Fruit fly (Drosophila melanogaster) whole organism, prepupa: ENCODE measurements around the gene Npc2d.
A peak's percentile ranks its signal among the peaks of the same experiment; 100 is the strongest.

ENCODE experiments used
- CG34406 ChIP-seq: fragments of 200-800 bp; sonication (Bioruptor generic); optimal IDR thresholded peaks from 3 replicates; lab custom pipeline; 2016; ENCODE audit warnings: missing biosample characterization, missing genetic modification characterization
- CG9139 ChIP-seq: fragments of 200-800 bp; sonication (Bioruptor generic); optimal IDR thresholded peaks from 3 replicates; lab custom pipeline; 2017; ENCODE audit warnings: missing biosample characterization, mild to moderate bottlenecking, missing genetic modification characterization
- Gug ChIP-seq: fragments of 200-800 bp; sonication (Bioruptor generic); IDR thresholded peaks from 2 replicates; pipeline ENCODE4 v1.3.6; 2022; ENCODE audit warnings: missing biosample characterization, missing genetic modification characterization
- Hr39 ChIP-seq: fragments of 200-800 bp; sonication (Bioruptor generic); optimal IDR thresholded peaks from 2 replicates; lab custom pipeline; 2016; ENCODE audit warnings: missing biosample characterization, missing genetic modification characterization
- Met ChIP-seq: fragments of 200-800 bp; sonication (Bioruptor generic); optimal IDR thresholded peaks from 3 replicates; lab custom pipeline; 2016; ENCODE audit warnings: missing biosample characterization, missing genetic modification characterization
- achi ChIP-seq: fragments of 200-800 bp; sonication (Bioruptor generic); optimal IDR thresholded peaks from 3 replicates; lab custom pipeline; 2016; ENCODE audit warnings: missing biosample characterization, missing genetic modification characterization
- topi ChIP-seq: fragments of 200-800 bp; sonication (Bioruptor generic); optimal IDR thresholded peaks from 3 replicates; lab custom pipeline; 2016; ENCODE audit warnings: missing biosample characterization, missing genetic modification characterization

dm6 chr3R:10080699-10081098 is 24.8 kb upstream of the Npc2d start:
- TF ChIP-seq topi (GFP tag; lab: Kevin White, UChicago), result no peak
- no peak for TF ChIP-seq CG34406 (GFP tag; lab: Kevin White, UChicago)
- TF ChIP-seq Gug (GFP tag; lab: Robert Waterston, UW), result no peak
- no peak for TF ChIP-seq achi (GFP tag; lab: Kevin White, UChicago)
- no peak for TF ChIP-seq CG9139 (GFP tag; lab: Kevin White, UChicago)
- peak; percentile 29 for TF ChIP-seq Hr39
- TF ChIP-seq Met (GFP tag; lab: Kevin White, UChicago), result no peak
